Fruit fly (Drosophila melanogaster): ENCODE results near the gene hyx.
A peak's percentile ranks its signal among the peaks of the same experiment; 100 is the strongest.

Gene hyx

dm6 chr3R:9031797-9032418 is 6.7 kb upstream of the hyx start (continued):
- peak; percentile 95 for TF ChIP-seq lab (GFP tag; optimal IDR thresholded peaks at IDR 0.05)
- peak; percentile 81 for TF ChIP-seq CG31441 (GFP tag; IDR thresholded peaks at IDR 0.05)
- peak; percentile 97 for TF ChIP-seq sens (GFP tag)
- peak; percentile 86 for TF ChIP-seq Mrtf (GFP tag; IDR thresholded peaks at IDR 0.05)
- TF ChIP-seq CG3995 (GFP tag; optimal IDR thresholded peaks at IDR 0.05), result peak; percentile 47
- TF ChIP-seq Sry-β (GFP tag; optimal IDR thresholded peaks at IDR 0.05), result peak; percentile 32
- peak; percentile 76 for TF ChIP-seq pb (GFP tag; optimal IDR thresholded peaks at IDR 0.05)
- no peak for TF ChIP-seq Gsc (GFP tag; IDR thresholded peaks at IDR 0.05)
- TF ChIP-seq slbo (GFP tag; IDR thresholded peaks at IDR 0.05), result peak; percentile 95
- TF ChIP-seq her (GFP tag; optimal IDR thresholded peaks at IDR 0.05), result peak; percentile 77
- peak; percentile 78 to 89 for TF ChIP-seq dpn (GFP tag; optimal IDR thresholded peaks at IDR 0.05)
- peak; percentile 91 for TF ChIP-seq gem (tag; optimal IDR thresholded peaks at IDR 0.05)
- peak; percentile 49 for TF ChIP-seq Fer2 (tag; optimal IDR thresholded peaks at IDR 0.05)
- peak; percentile 92 for TF ChIP-seq Aef1 (GFP tag; IDR thresholded peaks at IDR 0.05)
- TF ChIP-seq knrl (GFP tag; IDR thresholded peaks at IDR 0.05; ENCODE audit: partially characterized antibody), result no peak
- TF ChIP-seq CG14710 (tag; optimal IDR thresholded peaks at IDR 0.05), result peak; percentile 70
- TF ChIP-seq ro (GFP tag; IDR thresholded peaks at IDR 0.05), result peak; percentile 65
- TF ChIP-seq Hr78 (GFP tag; optimal IDR thresholded peaks at IDR 0.05), result peak in 1 of 2 experiments; percentile 46
- peak; percentile 53 for TF ChIP-seq CG8290 (GFP tag; optimal IDR thresholded peaks at IDR 0.05)
- peak in 1 of 2 experiments; percentile 81 for TF ChIP-seq CG8290 (tag; optimal IDR thresholded peaks at IDR 0.05)
- no peak for TF ChIP-seq ab (GFP tag; optimal IDR thresholded peaks at IDR 0.05)
- TF ChIP-seq eve (GFP tag; optimal IDR thresholded peaks at IDR 0.05), result peak in 1 of 2 experiments; percentile 88
- TF ChIP-seq odd (GFP tag; optimal IDR thresholded peaks at IDR 0.05), result peak; percentile 69
- TF ChIP-seq CG10274 (GFP tag; optimal IDR thresholded peaks at IDR 0.05), result peak; percentile 69
- TF ChIP-seq CG13775 (GFP tag; optimal IDR thresholded peaks at IDR 0.05), result peak; percentile 78
- TF ChIP-seq CG10979 (tag; optimal IDR thresholded peaks at IDR 0.05), result peak; percentile 79
- peak; percentile 85 for TF ChIP-seq CG3281 (GFP tag; optimal IDR thresholded peaks at IDR 0.05)
- peak; percentile 65 for TF ChIP-seq CG18764 (GFP tag; optimal IDR thresholded peaks at IDR 0.05)
- TF ChIP-seq wek (GFP tag; optimal IDR thresholded peaks at IDR 0.05), result peak; percentile 46
- peak; percentile 77 for TF ChIP-seq Mad (GFP tag; optimal IDR thresholded peaks at IDR 0.05)
- peak; percentile 63 for TF ChIP-seq CG13624 (GFP tag; optimal IDR thresholded peaks at IDR 0.05)
- peak; percentile 83 for TF ChIP-seq tup (GFP tag; optimal IDR thresholded peaks at IDR 0.05)
- peak; percentile 63 for TF ChIP-seq CG10462 (GFP tag; optimal IDR thresholded peaks at IDR 0.05)
- peak; percentile 79 for TF ChIP-seq CG10147 (GFP tag; optimal IDR thresholded peaks at IDR 0.05)
- peak; percentile 46 for TF ChIP-seq ac (GFP tag; optimal IDR thresholded peaks at IDR 0.05)
- no peak for TF ChIP-seq tna (GFP tag; IDR thresholded peaks at IDR 0.05; ENCODE audit: partially characterized antibody)
- TF ChIP-seq CG4282 (GFP tag; optimal IDR thresholded peaks at IDR 0.05), result peak; percentile 52
- peak; percentile 59 for TF ChIP-seq CG2116 (GFP tag; optimal IDR thresholded peaks at IDR 0.05)
- no peak for TF ChIP-seq kni (GFP tag; optimal IDR thresholded peaks at IDR 0.05)
- TF ChIP-seq ap (GFP tag; IDR thresholded peaks at IDR 0.05), result peak; percentile 89
- TF ChIP-seq CG2678 (tag; optimal IDR thresholded peaks at IDR 0.05), result peak; percentile 87
- peak; percentile 66 for TF ChIP-seq CG9609 (GFP tag; optimal IDR thresholded peaks at IDR 0.05)
- no peak for TF ChIP-seq CG7745 (tag; optimal IDR thresholded peaks at IDR 0.05)
- peak; percentile 79 for TF ChIP-seq Atf3 (GFP tag; optimal IDR thresholded peaks at IDR 0.05)
- peak; percentile 73 for TF ChIP-seq jing (GFP tag; optimal IDR thresholded peaks at IDR 0.05)
- TF ChIP-seq CG7786 (GFP tag; optimal IDR thresholded peaks at IDR 0.05), result peak; percentile 73
- TF ChIP-seq CG9727 (GFP tag; optimal IDR thresholded peaks at IDR 0.05), result peak; percentile 80
- TF ChIP-seq schlank (tag; optimal IDR thresholded peaks at IDR 0.05), result peak; percentile 61
- no peak for TF ChIP-seq br (optimal IDR thresholded peaks at IDR 0.05)
- TF ChIP-seq Lpt (GFP tag; optimal IDR thresholded peaks at IDR 0.05), result no peak
- no peak for TF ChIP-seq Hr39 (optimal IDR thresholded peaks at IDR 0.05)
